Fruit fly (Drosophila melanogaster) S2 (cell line): ENCODE data around the gene Spase12.

ENCODE experiments used
- CG8478 ChIP-seq: fragments of >200 bp; optimal IDR thresholded peaks from 2 replicates; lab custom pipeline; 2018
- CTCF ChIP-seq, 2 experiments: fragments of >200 bp; optimal IDR thresholded peaks; 2 replicates each; lab custom pipeline; 2018

DNA sequence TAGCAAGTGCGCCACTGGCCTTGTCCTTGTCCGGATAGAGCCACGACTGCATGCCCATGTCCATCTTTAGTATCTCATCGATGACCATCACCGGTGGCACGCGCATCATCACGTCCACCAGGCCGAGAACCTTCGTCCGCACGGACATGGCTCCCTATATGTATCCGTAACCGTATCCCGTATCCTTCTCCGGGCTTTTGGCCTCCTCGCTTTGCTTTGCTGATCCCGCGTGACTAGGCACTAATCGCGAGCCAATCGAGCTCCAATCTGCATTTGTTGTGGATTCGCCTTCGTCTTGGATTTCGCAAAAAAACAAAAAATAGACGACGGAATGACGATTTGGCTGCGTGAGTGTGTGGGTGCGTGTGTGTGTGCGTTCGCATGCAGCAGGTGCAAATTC, 12.0 kb upstream of the Spase12 start:
- TF ChIP-seq CTCF (optimal IDR thresholded peaks at IDR 0.05; lab: Kevin White, UChicago) (no peak), CG8478 (lab: Kevin White, UChicago) (no peak)
